Worm (Caenorhabditis elegans) whole organism, midembryonic: ENCODE measurements around the gene Y111B2A.12.

ENCODE experiments used
- T22C8.4 ChIP-seq: fragments of 200-800 bp; sonication (Bioruptor generic); IDR thresholded peaks from 2 replicates; pipeline ENCODE4 v1.3.6; 2022; ENCODE audit warnings: missing genetic modification characterization, missing compliant biosample characterization
- cog-1 ChIP-seq: sonication (generic microtip); optimal IDR thresholded peaks from 2 replicates; lab custom pipeline; 2016; ENCODE audit warnings: missing genetic modification characterization, missing compliant biosample characterization
- flt-1 ChIP-seq: fragments of 200-800 bp; sonication (Bioruptor generic); IDR thresholded peaks from 2 replicates; pipeline ENCODE4 v1.3.6; 2022; ENCODE audit warnings: missing genetic modification characterization, missing compliant biosample characterization
- klf-2 ChIP-seq: fragments of 200-800 bp; sonication (Bioruptor generic); conservative IDR thresholded peaks from 2 replicates; pipeline ENCODE4 v1.3.6; 2022; ENCODE audit warnings: missing genetic modification reagents, missing genetic modification characterization, missing compliant biosample characterization
- med-1 ChIP-seq: sonication (generic microtip); optimal IDR thresholded peaks from 2 replicates; lab custom pipeline; 2017; ENCODE audit warnings: missing genetic modification characterization, mild to moderate bottlenecking, missing compliant biosample characterization, antibody characterized with exemption, missing genetic modification reagents; ENCODE audit not compliant: insufficient read depth
- ref-1 ChIP-seq: fragments of 200-800 bp; sonication (Bioruptor generic); conservative IDR thresholded peaks from 2 replicates; pipeline ENCODE4 v1.3.6; 2022; ENCODE audit warnings: missing genetic modification reagents, missing genetic modification characterization, missing compliant biosample characterization
- tab-1 ChIP-seq: fragments of 200-800 bp; sonication (Bioruptor generic); IDR thresholded peaks from 2 replicates; pipeline ENCODE4 v1.3.6; 2022; ENCODE audit warnings: missing genetic modification characterization, missing compliant biosample characterization
- ztf-23 ChIP-seq: fragments of 200-800 bp; sonication (Bioruptor generic); IDR thresholded peaks from 2 replicates; pipeline ENCODE4 v1.3.6; 2022; ENCODE audit warnings: missing genetic modification reagents, missing genetic modification characterization, missing compliant biosample characterization
- ztf-29 ChIP-seq: fragments of 200-800 bp; sonication (Bioruptor generic); IDR thresholded peaks from 2 replicates; pipeline ENCODE4 v1.3.6; 2022; ENCODE audit warnings: missing genetic modification reagents, missing genetic modification characterization, missing compliant biosample characterization

The Y111B2A.12 gene

ce11 chrIII:12613138-12613915 lies 4.2 kb downstream of the Y111B2A.12 start:
- TF ChIP-seq T22C8.4 (GFP tag; lab: Robert Waterston, UW): no peak
- peak; percentile 60; the same call in 1 of the 2 replicates for TF ChIP-seq flt-1
- peak; percentile 28 for TF ChIP-seq cog-1
- no peak for TF ChIP-seq med-1
- TF ChIP-seq klf-2: 0 out of 2 replicates have a peak, but pooled peaks have one; percentile 27
- peak; percentile 56; the same call in 1 of the 2 replicates for TF ChIP-seq ztf-23
- no peak for TF ChIP-seq ref-1 (GFP tag; lab: Robert Waterston, UW)
- 0 out of 2 replicates have a peak, but pooled peaks have one; percentile 31 for TF ChIP-seq tab-1 (GFP tag; lab: Robert Waterston, UW)
- no peak for TF ChIP-seq ztf-29 (GFP tag; lab: Robert Waterston, UW)

ce11 chrIII:12614161-12614560 lies 5.1 kb downstream of the Y111B2A.12 start:
- TF ChIP-seq klf-2 (no peak), flt-1 (no peak), ztf-29 (GFP tag; lab: Robert Waterston, UW) (no peak), ztf-23 (no peak), ref-1 (GFP tag; lab: Robert Waterston, UW) (no peak), cog-1 (no peak)

- TF ChIP-seq flt-1 (0 out of 2 replicates have a peak, but pooled peaks have one; percentile 4), ztf-23 (peak; percentile 44; the same call in 1 of the 2 replicates), T22C8.4 (GFP tag; lab: Robert Waterston, UW) (no peak), tab-1 (GFP tag; lab: Robert Waterston, UW) (peak; percentile 66; the same call in 1 of the 2 replicates)
These were observed 5.8 kb downstream of the Y111B2A.12 start for ce11 chrIII:12614669-12615451.

ce11 chrIII:12615859-12616439 lies 6.9 kb downstream of the Y111B2A.12 start:
- no peak for TF ChIP-seq med-1

- TF ChIP-seq cog-1 (peak; percentile 24), ztf-29 (GFP tag; lab: Robert Waterston, UW) (no peak; the same call in 1 of the 2 replicates), tab-1 (GFP tag; lab: Robert Waterston, UW) (no peak)
These were observed 7.9 kb downstream of the Y111B2A.12 start for ce11 chrIII:12616990-12617393.

- TF ChIP-seq T22C8.4 (GFP tag; lab: Robert Waterston, UW) (no peak), ztf-23 (no peak), ztf-29 (GFP tag; lab: Robert Waterston, UW) (no peak), flt-1 (no peak), klf-2 (no peak), tab-1 (GFP tag; lab: Robert Waterston, UW) (no peak), cog-1 (no peak), ref-1 (GFP tag; lab: Robert Waterston, UW) (no peak), med-1 (no peak)
These were observed 15.4 kb downstream of the Y111B2A.12 start, which contains the start of gene gtf-2A2 for ce11 chrIII:12624466-12624865. Gene gtf-2A2, plus strand, starts transcription at chrIII:12624766.

ce11 chrIII:12625875-12626649 lies 17.0 kb downstream of the Y111B2A.12 start, which contains the start of gene pqn-80:
Gene pqn-80, plus strand, starts transcription at chrIII:12626568.
- no peak for TF ChIP-seq ztf-23
- TF ChIP-seq T22C8.4 (GFP tag; lab: Robert Waterston, UW): no peak
- no peak for TF ChIP-seq tab-1 (GFP tag; lab: Robert Waterston, UW)
- TF ChIP-seq cog-1: no peak
- no peak for TF ChIP-seq flt-1
- no peak for TF ChIP-seq ztf-29 (GFP tag; lab: Robert Waterston, UW)

ce11 chrIII:12638592-12638991 lies 29.5 kb downstream of the Y111B2A.12 start:
- no peak for TF ChIP-seq ztf-23
- no peak for TF ChIP-seq cog-1
- no peak for TF ChIP-seq med-1
- TF ChIP-seq tab-1 (GFP tag; lab: Robert Waterston, UW): no peak
- no peak for TF ChIP-seq ref-1 (GFP tag; lab: Robert Waterston, UW)
- no peak for TF ChIP-seq T22C8.4 (GFP tag; lab: Robert Waterston, UW)
- no peak for TF ChIP-seq flt-1

- no peak for TF ChIP-seq tab-1 (GFP tag; lab: Robert Waterston, UW)
- no peak for TF ChIP-seq cog-1
- no peak for TF ChIP-seq flt-1
- TF ChIP-seq klf-2: no peak
- TF ChIP-seq T22C8.4 (GFP tag; lab: Robert Waterston, UW): no peak
- no peak for TF ChIP-seq ztf-23
- no peak for TF ChIP-seq ref-1 (GFP tag; lab: Robert Waterston, UW)
- no peak for TF ChIP-seq med-1
- no peak for TF ChIP-seq ztf-29 (GFP tag; lab: Robert Waterston, UW)
These were observed 30.1 kb downstream of the Y111B2A.12 start for ce11 chrIII:12639214-12639613.
